Worm (Caenorhabditis elegans) whole organism, L3 larva: ENCODE data around the gene fbxa-11.

Source experiments
- R02D3.7 ChIP-seq: fragments of 150-350 bp; optimal IDR thresholded peaks from 2 replicates; lab custom pipeline; 2014; ENCODE audit warnings: missing biosample characterization, missing genetic modification characterization
- ZK546.5 ChIP-seq: sonication (generic microtip); optimal IDR thresholded peaks from 2 replicates; lab custom pipeline; 2017; ENCODE audit warnings: missing biosample characterization, missing genetic modification characterization
- ama-1 ChIP-seq: fragments of 150-350 bp; optimal IDR thresholded peaks from 2 replicates; lab custom pipeline; 2018
- ceh-28 ChIP-seq: fragments of 150-350 bp; optimal IDR thresholded peaks from 2 replicates; lab custom pipeline; 2014; ENCODE audit warnings: missing biosample characterization, missing genetic modification reagents, missing genetic modification characterization
- ceh-82 ChIP-seq: fragments of 150-350 bp; optimal IDR thresholded peaks from 2 replicates; lab custom pipeline; 2014; ENCODE audit warnings: missing biosample characterization, missing genetic modification characterization
- daf-12 ChIP-seq: fragments of 150-350 bp; optimal IDR thresholded peaks from 2 replicates; lab custom pipeline; 2014; ENCODE audit warnings: missing biosample characterization, missing genetic modification reagents, missing genetic modification characterization
- egl-27 ChIP-seq: sonication (generic microtip); optimal IDR thresholded peaks from 4 replicates; lab custom pipeline; 2017; ENCODE audit warnings: missing biosample characterization, missing genetic modification reagents, missing genetic modification characterization
- egl-5 ChIP-seq: fragments of 150-350 bp; optimal IDR thresholded peaks from 2 replicates; lab custom pipeline; 2017; ENCODE audit warnings: missing biosample characterization, missing genetic modification reagents, missing genetic modification characterization, inconsistent platforms
- elt-1 ChIP-seq: fragments of 150-350 bp; optimal IDR thresholded peaks from 2 replicates; lab custom pipeline; 2014; ENCODE audit warnings: missing biosample characterization, missing genetic modification characterization
- elt-2 ChIP-seq: sonication (generic microtip); optimal IDR thresholded peaks from 2 replicates; lab custom pipeline; 2016; ENCODE audit warnings: missing genetic modification reagents, mild to moderate bottlenecking, missing genetic modification characterization, missing compliant biosample characterization
- elt-3 ChIP-seq, 3 experiments: fragments of 150-350 bp in 1 of 3; sonication (generic microtip) in 2 of 3; optimal IDR thresholded peaks; 2 replicates in 2 of 3; 4 replicates in 1 of 3; lab custom pipeline; 2014 to 2017; ENCODE audit warnings: missing biosample characterization in 3 of 3, missing genetic modification characterization in 3 of 3
- eor-1 ChIP-seq, 2 experiments: fragments of 150-350 bp; optimal IDR thresholded peaks; 2 replicates each; lab custom pipeline; 2014 to 2018; ENCODE audit warnings: missing biosample characterization in 2 of 2, missing genetic modification characterization in 2 of 2
- fkh-10 ChIP-seq: sonication (generic microtip); optimal IDR thresholded peaks from 2 replicates; lab custom pipeline; 2017; ENCODE audit warnings: missing biosample characterization, missing genetic modification reagents, missing genetic modification characterization
- fos-1 ChIP-seq: fragments of 150-350 bp; optimal IDR thresholded peaks from 2 replicates; lab custom pipeline; 2014; ENCODE audit warnings: missing biosample characterization, missing genetic modification characterization
- lin-15B ChIP-seq: fragments of 150-350 bp; optimal IDR thresholded peaks from 2 replicates; lab custom pipeline; 2014; ENCODE audit warnings: missing biosample characterization, missing genetic modification characterization
- lin-39 ChIP-seq: fragments of 150-350 bp; optimal IDR thresholded peaks from 2 replicates; lab custom pipeline; 2018; ENCODE audit warnings: missing biosample characterization, missing genetic modification reagents, missing genetic modification characterization
- nhr-12 ChIP-seq: fragments of 150-350 bp; optimal IDR thresholded peaks from 2 replicates; lab custom pipeline; 2014; ENCODE audit warnings: missing biosample characterization, missing genetic modification characterization
- nhr-23 ChIP-seq: fragments of 150-350 bp; optimal IDR thresholded peaks from 2 replicates; lab custom pipeline; 2014; ENCODE audit warnings: missing biosample characterization, missing genetic modification reagents, missing genetic modification characterization
- nhr-237 ChIP-seq: fragments of 150-350 bp; optimal IDR thresholded peaks from 2 replicates; lab custom pipeline; 2014; ENCODE audit warnings: missing biosample characterization, missing genetic modification characterization
- nhr-28 ChIP-seq: fragments of 150-350 bp; optimal IDR thresholded peaks from 2 replicates; lab custom pipeline; 2014; ENCODE audit warnings: missing biosample characterization, missing genetic modification characterization
- nhr-43 ChIP-seq: sonication (generic microtip); optimal IDR thresholded peaks from 2 replicates; lab custom pipeline; 2016; ENCODE audit warnings: mild to moderate bottlenecking, missing genetic modification characterization, missing compliant biosample characterization; ENCODE audit not compliant: poor library complexity, severe bottlenecking
- nhr-67 ChIP-seq: fragments of 150-350 bp; optimal IDR thresholded peaks from 2 replicates; lab custom pipeline; 2014; ENCODE audit warnings: missing biosample characterization, missing genetic modification characterization
- nhr-77 ChIP-seq: fragments of 150-350 bp; optimal IDR thresholded peaks from 2 replicates; lab custom pipeline; 2014; ENCODE audit warnings: missing biosample characterization, missing genetic modification characterization
- pha-4 ChIP-seq: fragments of 150-350 bp; optimal IDR thresholded peaks from 2 replicates; lab custom pipeline; 2014; ENCODE audit warnings: missing biosample characterization, missing genetic modification reagents, missing genetic modification characterization
- pqm-1 ChIP-seq: fragments of 150-350 bp; optimal IDR thresholded peaks from 2 replicates; lab custom pipeline; 2017; ENCODE audit warnings: missing biosample characterization, missing genetic modification characterization, inconsistent platforms
- sea-2 ChIP-seq: fragments of 150-350 bp; sonication (generic microtip); optimal IDR thresholded peaks from 4 replicates; lab custom pipeline; 2014; ENCODE audit warnings: missing biosample characterization, missing genetic modification reagents, missing genetic modification characterization
- skn-1 ChIP-seq: fragments of 150-350 bp; optimal IDR thresholded peaks from 2 replicates; lab custom pipeline; 2014; ENCODE audit warnings: missing biosample characterization, missing genetic modification characterization
- tbx-2 ChIP-seq: sonication (generic microtip); optimal IDR thresholded peaks from 2 replicates; lab custom pipeline; 2016; ENCODE audit warnings: mild to moderate bottlenecking, missing genetic modification characterization, missing compliant biosample characterization
- unc-39 ChIP-seq: sonication (generic microtip); optimal IDR thresholded peaks from 4 replicates; lab custom pipeline; 2017; ENCODE audit warnings: missing biosample characterization, missing genetic modification characterization
- unc-62 ChIP-seq: fragments of 150-350 bp; sonication (generic microtip); optimal IDR thresholded peaks from 4 replicates; lab custom pipeline; 2014; ENCODE audit warnings: missing biosample characterization, missing genetic modification reagents, missing genetic modification characterization
- zag-1 ChIP-seq: fragments of 150-350 bp; optimal IDR thresholded peaks from 2 replicates; lab custom pipeline; 2014; ENCODE audit warnings: missing biosample characterization, missing genetic modification characterization
- ztf-11 ChIP-seq: fragments of 150-350 bp; optimal IDR thresholded peaks from 2 replicates; lab custom pipeline; 2014; ENCODE audit warnings: missing biosample characterization, missing genetic modification characterization
- ztf-4 ChIP-seq: fragments of 150-350 bp; optimal IDR thresholded peaks from 2 replicates; lab custom pipeline; 2014; ENCODE audit warnings: missing biosample characterization, missing genetic modification characterization

fbxa-11 gene

ce11 chrIII:926216-926615 lies 24.5 kb upstream of the fbxa-11 start, which contains the start of gene pef-1:
pef-1 (minus strand) TSS chrIII:926316.
- no peak for TF ChIP-seq nhr-43
- no peak for TF ChIP-seq elt-2 (tag; lab: Kevin White, UChicago)
- no peak for TF ChIP-seq pha-4 (tag; lab: Kevin White, UChicago)
- TF ChIP-seq tbx-2 (tag; lab: Kevin White, UChicago) = no peak
- no peak for TF ChIP-seq R02D3.7
- no peak for TF ChIP-seq unc-62 (GFP tag; lab: Kevin White, UChicago)
- TF ChIP-seq egl-27 (tag; lab: Kevin White, UChicago) = no peak
- TF ChIP-seq nhr-12 (tag; lab: Kevin White, UChicago) = no peak
- no peak for TF ChIP-seq ZK546.5 (tag; lab: Kevin White, UChicago)
- no peak for TF ChIP-seq nhr-237 (tag; lab: Kevin White, UChicago)
- no peak for TF ChIP-seq sea-2

ce11 chrIII:936037-936507 lies 14.6 kb upstream of the fbxa-11 start, which contains the start of gene fbxa-55:
fbxa-55 (minus strand) TSS chrIII:936087.
- TF ChIP-seq pqm-1 = peak; percentile 35
- TF ChIP-seq elt-2 (tag; lab: Kevin White, UChicago) = peak; percentile 84
- no peak for TF ChIP-seq zag-1 (tag; lab: Kevin White, UChicago)

DNA sequence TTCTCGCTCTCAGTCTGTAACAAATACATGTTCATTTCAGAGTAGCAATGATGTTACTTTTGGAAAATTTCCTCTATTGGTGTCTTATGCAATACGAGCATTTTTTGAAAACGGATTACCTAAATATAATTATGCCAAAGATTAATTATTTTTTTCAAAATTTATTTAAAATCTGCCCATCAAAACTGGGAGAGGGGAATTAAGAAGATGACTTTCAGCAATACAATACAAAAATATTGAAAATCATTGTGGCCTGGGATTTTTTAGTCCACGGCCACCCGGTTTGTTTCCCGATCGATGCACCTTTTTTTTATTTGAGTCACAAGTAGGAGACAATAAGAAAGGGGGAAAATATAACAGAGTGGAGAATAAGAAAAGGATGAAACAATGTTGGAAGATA lies 12.7 kb upstream of the fbxa-11 start, which contains the start of gene fbxa-56:
TSS of gene fbxa-56 (minus strand) at position 101 of the 400 bp plus-strand sequence.
- TF ChIP-seq zag-1 (tag; lab: Kevin White, UChicago) = no peak
- no peak for TF ChIP-seq nhr-28 (tag; lab: Kevin White, UChicago)
- TF ChIP-seq elt-2 (tag; lab: Kevin White, UChicago) = no peak
- no peak for TF ChIP-seq elt-3 (tag; optimal IDR thresholded peaks at IDR 0.05; lab: Kevin White, UChicago)
- TF ChIP-seq eor-1 (tag; optimal IDR thresholded peaks at IDR 0.05; lab: Kevin White, UChicago) = no peak
- no peak for TF ChIP-seq unc-39
- TF ChIP-seq nhr-23 (tag; lab: Kevin White, UChicago) = no peak
- no peak for TF ChIP-seq fkh-10 (GFP tag; lab: Kevin White, UChicago)
- TF ChIP-seq ztf-11 = no peak
- TF ChIP-seq sea-2 = no peak
- no peak for TF ChIP-seq egl-5

DNA sequence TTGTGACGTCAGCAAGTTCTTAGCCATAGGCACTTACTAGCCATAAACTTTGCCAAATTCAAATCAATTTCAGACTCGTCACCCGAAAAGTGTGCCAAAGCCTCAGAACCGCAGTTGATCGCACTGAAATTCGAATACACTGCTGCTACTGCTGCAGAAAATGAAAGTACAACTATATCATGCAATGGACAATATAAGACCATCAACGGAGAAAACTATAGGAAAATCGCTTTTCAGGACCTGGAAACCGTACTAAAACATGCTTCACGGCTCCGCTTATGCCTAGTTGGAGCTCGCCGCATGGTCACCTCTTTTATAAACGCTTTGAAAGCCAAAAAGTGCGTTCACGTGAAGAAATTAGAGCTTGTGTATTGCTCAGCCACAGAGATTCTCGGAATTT lies 12.1 kb upstream of the fbxa-11 start, which contains the start of gene fbxa-22:
TSS of gene fbxa-22 (plus strand) at position 301 of the 400 bp plus-strand sequence.
- TF ChIP-seq lin-15B (tag; lab: Kevin White, UChicago) (no peak), sea-2 (no peak), nhr-23 (tag; lab: Kevin White, UChicago) (no peak), skn-1 (tag; lab: Kevin White, UChicago) (no peak), ceh-82 (tag; lab: Kevin White, UChicago) (no peak), nhr-43 (no peak), tbx-2 (tag; lab: Kevin White, UChicago) (no peak), nhr-28 (tag; lab: Kevin White, UChicago) (no peak), nhr-67 (no peak), ama-1 (no peak), zag-1 (tag; lab: Kevin White, UChicago) (no peak), unc-39 (no peak), elt-1 (no peak), ztf-4 (tag; lab: Kevin White, UChicago) (no peak), fkh-10 (GFP tag; lab: Kevin White, UChicago) (no peak)

ce11 chrIII:941958-942357 lies 8.7 kb upstream of the fbxa-11 start:
- no peak for TF ChIP-seq fkh-10 (GFP tag; lab: Kevin White, UChicago)
- TF ChIP-seq elt-2 (tag; lab: Kevin White, UChicago) = no peak
- no peak for TF ChIP-seq nhr-28 (tag; lab: Kevin White, UChicago)
- no peak for TF ChIP-seq fos-1 (tag; lab: Kevin White, UChicago)
- no peak for TF ChIP-seq daf-12
- TF ChIP-seq tbx-2 (tag; lab: Kevin White, UChicago) = no peak

DNA sequence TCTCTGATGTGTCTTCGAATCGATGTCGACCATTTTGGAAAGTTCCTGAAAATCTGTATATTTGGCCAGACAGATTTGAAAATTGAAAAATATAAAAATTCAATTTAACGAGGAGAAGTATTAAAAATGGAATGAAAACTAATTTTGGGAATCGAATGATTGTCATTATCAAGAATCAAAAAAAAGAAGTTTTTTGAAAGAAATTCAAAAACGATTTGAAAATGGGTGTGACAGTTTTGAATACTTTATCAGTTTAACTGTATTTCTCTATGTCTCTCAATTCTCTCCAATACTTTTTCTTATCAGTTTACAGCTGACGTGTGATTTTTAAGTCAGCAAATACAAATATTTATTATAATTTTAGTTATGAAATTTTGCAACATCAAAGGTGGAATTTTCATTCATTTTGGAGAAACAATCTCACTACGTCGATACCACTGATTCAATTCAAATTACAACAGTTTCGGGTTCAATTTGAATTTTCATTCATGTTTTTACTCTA lies 7.2 kb upstream of the fbxa-11 start, which contains the start of gene fbxa-59:
TSS of gene fbxa-59 (minus strand) at position 51 of the 502 bp plus-strand sequence.
- TF ChIP-seq elt-2 (tag; lab: Kevin White, UChicago) (peak; percentile 86), nhr-77 (tag; lab: Kevin White, UChicago) (no peak), ceh-28 (tag; lab: Kevin White, UChicago) (no peak), fos-1 (tag; lab: Kevin White, UChicago) (no peak), skn-1 (tag; lab: Kevin White, UChicago) (no peak), R02D3.7 (no peak), pha-4 (tag; lab: Kevin White, UChicago) (peak; percentile 72), lin-39 (tag; lab: Kevin White, UChicago) (no peak), pqm-1 (peak; percentile 44), unc-39 (no peak), nhr-28 (tag; lab: Kevin White, UChicago) (no peak)
- TF ChIP-seq, all 47 proteins: peak for 3
